Worm (Caenorhabditis elegans) whole organism, dauer: ENCODE results near the gene H41C03.1.
"Not testable (repeated sequence)": the region's sequence is repeated elsewhere in the genome, so short reads cannot be mapped to it uniquely, and the experiment has no call there.

Experiments
- unc-62 ChIP-seq: sonication (generic microtip); optimal IDR thresholded peaks from 2 replicates; lab custom pipeline; 2017; ENCODE audit warnings: missing biosample characterization, missing genetic modification reagents, missing genetic modification characterization

Gene H41C03.1

DNA sequence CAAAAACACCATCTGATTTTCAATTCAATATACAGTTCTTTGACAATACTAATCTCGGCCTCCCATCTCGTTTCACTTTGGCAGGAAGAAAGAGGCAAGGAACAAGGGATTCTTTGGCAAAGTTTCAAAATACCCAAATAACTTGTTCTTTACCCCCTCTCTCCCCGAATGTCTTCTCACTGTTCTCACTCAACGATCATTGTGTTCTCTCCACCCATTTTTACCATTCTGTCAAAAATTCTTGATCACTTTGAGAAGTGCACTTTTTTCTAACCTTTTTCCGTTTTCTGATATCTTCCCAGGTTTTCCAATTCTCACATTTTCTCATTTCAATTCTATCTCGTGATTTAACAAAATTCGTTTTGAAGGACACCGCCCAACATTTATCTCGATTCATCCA lies at the start of gene H41C03.1:
Gene H41C03.1 (plus strand): TSS at position 301 of the 400 bp plus-strand sequence.
- TF ChIP-seq unc-62 (GFP tag; lab: Kevin White, UChicago) = no peak

DNA sequence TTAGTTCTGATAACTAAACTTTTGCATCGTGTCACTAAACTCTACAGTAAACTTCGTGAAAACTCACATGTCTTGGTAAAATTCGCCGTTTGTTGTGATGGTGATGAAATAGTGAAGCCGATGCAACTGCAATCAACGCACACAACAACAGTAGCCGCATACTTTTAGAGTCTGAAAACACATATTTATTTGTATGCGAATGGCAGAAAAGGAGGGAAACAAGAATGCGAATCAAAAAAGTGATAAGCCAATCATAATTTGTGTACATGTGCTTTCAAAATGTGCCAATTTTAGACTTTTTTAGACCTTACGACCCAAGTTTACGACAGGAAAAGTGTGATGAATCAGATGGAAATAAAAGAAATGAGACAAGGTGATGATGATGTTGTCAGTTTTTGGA lies 48.9 kb upstream of the H41C03.1 start, which contains the start of gene K05F1.10:
Gene K05F1.10 (minus strand): TSS at position 171 of the 400 bp plus-strand sequence.
- TF ChIP-seq unc-62 (GFP tag; lab: Kevin White, UChicago) = no peak

DNA sequence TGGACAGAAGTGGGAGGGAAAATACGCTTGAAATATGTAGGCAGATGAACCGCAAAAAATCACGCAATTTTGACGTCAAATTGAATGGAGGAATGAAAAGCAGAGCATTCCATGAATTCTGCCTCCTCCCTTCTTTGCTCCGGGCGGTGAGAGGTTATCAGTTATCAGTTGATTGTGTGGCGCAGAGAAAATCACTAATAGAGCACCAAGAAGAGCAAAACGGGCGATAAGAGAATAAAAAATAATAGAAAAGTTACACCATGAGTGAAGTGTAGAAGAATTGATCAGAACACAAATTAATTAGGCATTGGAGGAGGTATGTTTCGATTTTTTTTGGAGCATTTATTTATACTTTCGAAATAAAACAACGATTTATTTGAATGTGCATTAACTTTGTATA lies 47.7 kb upstream of the H41C03.1 start:
- no peak for TF ChIP-seq unc-62 (GFP tag; lab: Kevin White, UChicago)

DNA sequence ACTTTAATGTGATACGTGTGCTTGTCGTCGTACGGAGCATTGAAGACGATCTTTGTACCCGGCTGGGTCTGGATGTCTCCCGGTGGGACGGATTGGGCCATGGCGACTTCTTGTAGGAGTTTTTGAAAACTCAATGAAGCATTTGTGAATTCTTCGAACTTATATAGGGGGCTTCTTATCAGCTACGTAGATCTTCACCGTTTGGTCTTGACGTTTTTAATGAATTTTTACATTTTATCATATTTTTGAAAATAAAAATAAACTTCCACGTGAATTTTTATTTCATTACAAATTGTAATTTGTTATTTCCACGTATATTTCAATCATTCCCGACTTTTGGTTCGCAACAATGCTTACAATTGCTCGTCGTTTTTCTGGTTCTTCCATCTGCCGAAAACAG lies 44.0 kb upstream of the H41C03.1 start, which contains the start of the genes msp-64 and ZK1248.5:
Gene msp-64 (minus strand): TSS at position 101 of the 400 bp plus-strand sequence.
Gene ZK1248.5 (plus strand): TSS at position 285 of the 400 bp plus-strand sequence.
- no peak for TF ChIP-seq unc-62 (GFP tag; lab: Kevin White, UChicago)

DNA sequence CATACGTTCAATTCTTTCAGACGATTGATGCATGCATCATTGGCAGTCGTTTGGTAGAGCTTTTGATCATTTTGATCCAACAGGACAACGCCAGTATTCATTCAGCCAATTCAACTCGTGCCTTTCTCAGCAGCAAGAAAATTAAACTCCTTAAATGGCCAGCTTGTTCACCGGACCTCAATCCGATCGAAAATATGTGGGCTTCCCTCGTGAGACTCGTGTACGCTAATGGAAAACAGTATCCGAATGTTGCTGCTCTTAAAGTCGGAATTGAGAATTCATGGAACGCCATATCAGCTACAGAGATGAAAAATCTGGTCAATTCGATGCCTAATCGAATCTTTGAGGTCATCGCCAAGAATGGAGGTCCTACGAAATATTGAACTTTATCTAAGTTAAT lies 38.8 kb upstream of the H41C03.1 start, which contains the start of gene wago-5:
Gene wago-5 (minus strand): TSS at position 101 of the 400 bp plus-strand sequence.
- TF ChIP-seq unc-62 (GFP tag; lab: Kevin White, UChicago) = not testable (repeated sequence)

DNA sequence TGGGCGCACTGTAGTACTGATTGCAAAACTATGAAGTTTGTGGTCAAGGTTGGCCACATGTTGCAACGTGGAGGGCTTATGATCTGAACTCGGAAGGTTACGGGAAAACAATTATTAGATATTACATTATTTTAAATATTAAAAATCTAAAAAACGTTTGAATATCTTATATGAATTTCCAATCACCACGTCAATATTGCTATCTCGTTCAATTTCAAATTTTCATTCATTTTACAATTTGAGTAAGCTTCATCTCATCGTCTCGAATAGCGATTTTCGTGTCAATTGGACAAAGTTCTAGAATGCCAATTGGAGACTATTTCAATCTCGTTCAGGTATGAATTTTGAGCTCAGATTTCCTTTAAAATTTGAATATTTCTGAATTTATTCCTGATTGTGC lies 37.9 kb upstream of the H41C03.1 start, which contains the start of gene ZK1248.20:
Gene ZK1248.20 (plus strand): TSS at position 301 of the 400 bp plus-strand sequence.
- TF ChIP-seq unc-62 (GFP tag; lab: Kevin White, UChicago) = no peak

DNA sequence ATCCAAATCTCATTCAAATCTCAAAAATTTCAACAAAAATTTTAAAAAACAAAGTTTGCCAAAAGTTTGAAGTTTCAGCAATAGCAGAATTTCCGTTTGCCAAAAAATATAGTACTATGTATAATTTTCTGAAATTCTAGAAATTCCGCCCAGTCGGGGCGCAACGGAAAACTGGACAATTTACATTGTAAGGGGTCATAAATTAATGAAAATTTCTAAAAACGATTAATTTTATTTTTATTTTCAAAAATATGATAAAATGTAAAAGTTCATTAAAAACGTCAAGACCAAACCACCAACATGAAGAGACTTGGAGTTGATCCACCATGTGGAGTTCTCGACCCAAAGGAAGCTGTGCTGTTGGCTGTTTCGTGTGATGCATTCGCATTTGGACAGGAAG lies 35.9 kb upstream of the H41C03.1 start, which contains the start of gene ZK1248.4:
Gene ZK1248.4 (plus strand): TSS at position 301 of the 400 bp plus-strand sequence.
- no peak for TF ChIP-seq unc-62 (GFP tag; lab: Kevin White, UChicago)

DNA sequence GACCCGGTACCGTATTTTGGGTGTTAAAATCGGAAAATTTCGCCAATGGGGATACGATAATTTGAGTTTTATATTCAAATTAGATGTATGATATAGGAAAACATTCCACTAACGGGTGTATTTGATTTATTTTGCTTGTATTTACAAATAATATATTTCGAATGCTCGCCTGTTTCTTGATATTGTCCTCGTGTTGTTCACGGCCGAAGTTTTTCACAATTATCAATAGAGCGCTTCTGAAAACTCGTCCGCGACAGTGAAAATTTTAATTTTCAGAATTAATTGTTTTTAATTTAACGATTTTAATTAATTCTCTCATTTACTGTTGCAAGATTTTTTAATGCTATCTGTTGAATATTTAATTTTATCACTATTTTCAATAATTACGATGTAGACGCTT lies 34.6 kb upstream of the H41C03.1 start:
- TF ChIP-seq unc-62 (GFP tag; lab: Kevin White, UChicago) = no peak

DNA sequence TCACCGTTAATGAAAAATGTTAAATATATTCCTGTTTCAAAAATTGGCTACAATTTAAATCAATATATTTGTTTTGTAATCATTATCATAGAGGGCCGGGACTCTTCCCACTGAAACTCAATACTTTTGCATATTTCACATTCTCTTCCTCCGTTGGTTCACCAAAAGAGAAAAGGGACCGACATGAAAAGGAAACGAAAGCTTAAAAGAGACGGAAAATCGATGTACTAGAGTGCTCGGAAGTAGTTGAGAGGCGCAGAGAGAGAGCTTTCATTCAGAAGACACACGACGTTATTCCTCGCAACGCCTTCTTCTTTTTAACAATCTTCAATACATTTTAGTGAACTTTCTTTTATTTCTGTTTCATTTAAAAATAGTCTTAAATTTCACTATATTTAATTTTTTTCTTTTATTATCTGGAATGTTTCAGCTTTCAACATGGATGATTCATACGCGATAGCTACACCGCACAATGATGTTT lies 33.9 kb upstream of the H41C03.1 start, which contains the start of gene ehs-1:
Gene ehs-1 (plus strand): TSS at position 431 of the 481 bp plus-strand sequence.
- TF ChIP-seq unc-62 (GFP tag; lab: Kevin White, UChicago) = no peak

DNA sequence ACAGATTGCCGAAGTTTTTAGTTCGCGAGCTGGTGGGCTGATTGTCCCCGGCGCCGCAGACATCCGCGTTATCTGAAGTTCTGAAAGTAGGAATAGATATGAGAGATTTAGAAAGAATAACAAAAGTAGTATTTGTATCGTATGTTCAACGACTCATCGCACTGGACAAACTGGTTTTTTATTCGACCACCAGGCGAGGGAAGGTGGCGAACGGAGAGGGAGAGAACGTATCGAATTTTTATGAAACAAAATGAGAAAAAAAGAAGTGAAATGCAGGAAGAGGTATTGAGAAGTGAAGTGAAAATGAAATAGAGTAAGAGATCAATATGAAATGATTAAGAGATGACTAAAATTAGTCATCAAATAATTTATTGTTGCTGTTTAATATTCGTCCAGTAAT lies 26.9 kb upstream of the H41C03.1 start, which contains the start of gene tbc-2:
Gene tbc-2 (minus strand): TSS at position 80 of the 400 bp plus-strand sequence.
- no peak for TF ChIP-seq unc-62 (GFP tag; lab: Kevin White, UChicago)

DNA sequence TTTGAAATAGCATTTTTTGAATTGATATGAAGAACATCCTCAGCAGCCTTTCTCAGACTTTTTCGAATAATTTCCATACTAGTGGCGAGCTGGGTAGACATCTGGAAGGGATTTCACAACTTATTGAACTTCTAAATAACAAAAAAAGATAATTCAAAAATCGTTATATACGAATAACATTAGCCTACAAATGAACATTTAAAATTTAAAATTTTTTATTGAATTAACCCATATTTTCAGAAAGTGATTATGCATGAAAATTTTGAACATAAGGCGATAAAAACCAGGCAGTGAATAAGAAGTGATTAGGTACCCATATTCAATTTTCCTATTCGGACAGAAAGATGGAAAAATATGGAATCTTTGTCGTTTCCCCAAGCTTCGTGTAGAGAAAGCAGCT lies 25.7 kb upstream of the H41C03.1 start, which contains the start of gene ZK1248.11:
Gene ZK1248.11 (minus strand): TSS at position 101 of the 400 bp plus-strand sequence.
- TF ChIP-seq unc-62 (GFP tag; lab: Kevin White, UChicago) = no peak

DNA sequence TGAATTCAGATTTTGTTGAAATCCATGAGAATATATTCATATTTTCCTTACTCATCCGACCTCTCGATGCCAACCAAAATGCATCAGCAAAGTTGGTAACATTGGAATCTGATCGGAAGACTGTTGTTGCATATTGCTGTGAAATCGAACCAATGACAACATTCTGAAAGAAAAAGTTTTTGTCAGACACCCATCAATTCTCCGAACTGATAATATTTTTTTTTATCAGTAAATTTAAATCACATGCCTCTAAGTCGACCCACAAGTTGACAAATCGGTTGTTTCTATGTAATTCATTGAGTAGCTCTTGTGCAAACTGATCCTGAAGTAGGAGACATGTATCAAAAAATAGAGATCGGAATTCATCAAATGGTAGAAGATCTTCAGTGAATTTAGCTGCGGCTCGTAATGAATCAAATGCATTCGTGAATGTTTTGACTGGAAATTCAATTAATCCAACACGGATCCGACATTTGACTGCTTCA lies 24.2 kb upstream of the H41C03.1 start, which contains the start of gene col-74:
Gene col-74 (plus strand): TSS at position 435 of the 485 bp plus-strand sequence.
- TF ChIP-seq unc-62 (GFP tag; lab: Kevin White, UChicago) = no peak

DNA sequence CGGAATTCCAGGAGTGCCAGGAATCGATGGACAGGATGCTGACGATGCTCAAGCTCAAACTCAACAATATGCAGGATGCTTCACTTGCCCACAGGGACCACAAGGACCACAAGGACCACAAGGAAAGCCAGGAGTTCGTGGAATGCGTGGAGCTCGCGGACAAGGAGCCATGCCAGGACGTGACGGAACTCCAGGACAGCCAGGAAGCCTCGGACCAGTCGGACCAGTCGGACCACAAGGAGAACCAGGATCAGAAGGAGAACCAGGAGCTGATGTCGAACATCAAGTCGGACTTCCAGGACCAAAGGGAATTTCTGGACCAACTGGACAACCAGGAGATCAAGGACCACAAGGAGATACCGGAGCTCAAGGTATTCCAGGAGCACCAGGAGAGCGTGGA lies 22.8 kb upstream of the H41C03.1 start:
- no peak for TF ChIP-seq unc-62 (GFP tag; lab: Kevin White, UChicago)

DNA sequence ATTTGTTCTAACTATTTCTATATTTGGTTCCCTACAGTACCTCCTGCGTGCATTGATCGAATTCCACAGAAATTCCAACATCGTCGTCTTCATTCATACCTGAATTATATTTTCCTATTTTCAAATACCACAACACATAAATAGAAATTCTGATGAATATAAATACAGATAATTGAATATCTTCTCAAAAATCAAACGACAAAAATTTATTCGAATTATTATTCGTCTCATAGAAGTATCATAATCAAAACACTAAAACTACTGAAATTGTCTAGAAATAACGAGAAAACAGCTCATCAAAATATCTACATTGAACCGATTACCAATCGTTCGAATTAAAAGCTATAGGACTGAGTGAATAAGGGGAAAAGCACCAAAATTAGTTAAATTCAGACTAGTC lies 21.1 kb upstream of the H41C03.1 start, which contains the start of gene gtap-1:
Gene gtap-1 (minus strand): TSS at position 101 of the 400 bp plus-strand sequence.
- TF ChIP-seq unc-62 (GFP tag; lab: Kevin White, UChicago) = no peak

DNA sequence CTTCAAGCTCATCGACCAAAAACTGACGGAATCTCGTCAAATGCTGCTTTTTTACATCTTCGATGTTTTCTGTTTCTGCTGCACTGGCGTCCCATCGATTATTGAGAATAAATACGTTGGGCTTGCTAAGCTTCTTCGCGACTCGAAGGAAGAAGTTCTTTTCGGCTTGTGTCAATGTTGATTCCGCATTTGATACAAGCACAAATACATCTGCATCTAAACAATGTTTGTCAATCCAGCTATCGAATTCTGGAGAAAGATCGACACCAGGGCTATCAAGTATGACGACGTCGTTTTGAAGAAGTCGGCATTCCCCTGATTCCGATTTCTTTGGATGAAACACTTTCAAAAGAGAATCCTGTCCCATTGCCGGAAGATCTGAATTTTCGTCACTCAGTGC lies 19.1 kb upstream of the H41C03.1 start:
- no peak for TF ChIP-seq unc-62 (GFP tag; lab: Kevin White, UChicago)

DNA sequence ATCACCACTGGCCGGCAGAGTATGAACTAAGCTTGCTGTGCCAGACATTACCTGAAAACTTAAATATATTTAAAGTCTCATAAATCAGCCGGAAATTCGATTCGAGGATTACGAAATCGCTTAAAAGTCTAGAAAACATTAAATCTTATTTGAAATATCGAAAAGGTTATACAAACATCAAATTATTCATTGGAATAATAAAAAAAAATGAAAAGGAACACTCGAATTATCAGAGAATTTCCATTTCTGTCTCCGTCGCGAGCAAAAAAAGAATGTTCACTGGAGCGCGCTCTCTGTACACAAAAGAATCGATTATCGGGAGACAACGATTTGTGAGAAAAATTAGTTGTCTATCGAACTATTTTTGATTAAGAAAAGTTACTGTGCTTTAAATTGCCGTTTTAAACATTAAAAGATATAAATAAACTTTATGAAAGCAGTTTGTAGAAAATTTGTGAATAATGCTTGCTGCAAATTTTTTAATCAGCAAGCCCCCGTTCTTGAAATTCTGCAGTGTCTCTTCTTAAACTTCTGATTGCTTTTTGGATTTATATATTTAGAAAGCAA lies 18.0 kb upstream of the H41C03.1 start, which contains the start of gene fzo-1:
Gene fzo-1 (minus strand): TSS at position 51 of the 567 bp plus-strand sequence.
- no peak for TF ChIP-seq unc-62 (GFP tag; lab: Kevin White, UChicago)
